Worm (Caenorhabditis elegans) whole organism, late embryonic: Measurements from ENCODE around the gene F42A8.1.
A peak's percentile ranks its signal among the peaks of the same experiment; 100 is the strongest.

Source experiments
- C08G9.2 ChIP-seq: sonication (generic microtip); optimal IDR thresholded peaks from 2 replicates; lab custom pipeline; 2016; ENCODE audit warnings: mild to moderate bottlenecking, missing genetic modification characterization, moderate library complexity, missing compliant biosample characterization
- C38D4.7 ChIP-seq: fragments of 200-800 bp; sonication (Bioruptor generic); optimal IDR thresholded peaks from 2 replicates; lab custom pipeline; 2018; ENCODE audit warnings: mild to moderate bottlenecking, missing genetic modification characterization, moderate library complexity, missing compliant biosample characterization
- F13H6.1 ChIP-seq: sonication (generic microtip); optimal IDR thresholded peaks from 2 replicates; lab custom pipeline; 2016; ENCODE audit warnings: missing genetic modification characterization, missing compliant biosample characterization
- K09A11.1 ChIP-seq: sonication (generic microtip); optimal IDR thresholded peaks from 2 replicates; lab custom pipeline; 2017; ENCODE audit warnings: antibody characterized with exemption, mild to moderate bottlenecking, missing genetic modification characterization, missing compliant biosample characterization; ENCODE audit not compliant: insufficient read depth
- T23F11.4 ChIP-seq: fragments of 200-800 bp; sonication (Bioruptor generic); optimal IDR thresholded peaks from 2 replicates; lab custom pipeline; 2018; ENCODE audit warnings: mild to moderate bottlenecking, missing genetic modification characterization, missing compliant biosample characterization
- Y22D7AL.16 ChIP-seq: sonication (generic microtip); optimal IDR thresholded peaks from 2 replicates; lab custom pipeline; 2016; ENCODE audit warnings: missing genetic modification characterization, missing compliant biosample characterization
- ahr-1 ChIP-seq: sonication (generic microtip); optimal IDR thresholded peaks from 2 replicates; lab custom pipeline; 2016; ENCODE audit warnings: missing genetic modification characterization, missing compliant biosample characterization
- ceh-14 ChIP-seq: sonication (generic microtip); optimal IDR thresholded peaks from 2 replicates; lab custom pipeline; 2016; ENCODE audit warnings: missing genotype, missing genetic modification characterization, missing compliant biosample characterization
- ceh-18 ChIP-seq: sonication (generic microtip); optimal IDR thresholded peaks from 2 replicates; lab custom pipeline; 2016; ENCODE audit warnings: missing genetic modification characterization, missing compliant biosample characterization
- ceh-19 ChIP-seq: fragments of 200-800 bp; sonication (Bioruptor generic); optimal IDR thresholded peaks from 2 replicates; lab custom pipeline; 2018; ENCODE audit warnings: mild to moderate bottlenecking, missing genetic modification characterization, missing compliant biosample characterization
- ceh-2 ChIP-seq: sonication (generic microtip); optimal IDR thresholded peaks from 2 replicates; lab custom pipeline; 2016; ENCODE audit warnings: missing genotype, missing genetic modification characterization, missing compliant biosample characterization
- ceh-22 ChIP-seq: sonication (generic microtip); optimal IDR thresholded peaks from 2 replicates; lab custom pipeline; 2017; ENCODE audit warnings: missing biosample characterization, missing genetic modification characterization
- ceh-30 ChIP-seq: fragments of 150-350 bp; optimal IDR thresholded peaks from 2 replicates; lab custom pipeline; 2014; ENCODE audit warnings: missing biosample characterization, missing genetic modification characterization
- ceh-31 ChIP-seq: sonication (generic microtip); optimal IDR thresholded peaks from 2 replicates; lab custom pipeline; 2016; ENCODE audit warnings: missing genetic modification characterization, missing compliant biosample characterization
- ceh-34 ChIP-seq: sonication (generic microtip); optimal IDR thresholded peaks from 2 replicates; lab custom pipeline; 2016; ENCODE audit warnings: mild to moderate bottlenecking, missing genetic modification characterization, missing compliant biosample characterization
- ceh-45 ChIP-seq: fragments of 200-800 bp; sonication (Bioruptor generic); IDR thresholded peaks from 2 replicates; pipeline ENCODE4 v1.3.6; 2022; ENCODE audit warnings: missing genetic modification reagents, missing genetic modification characterization, missing compliant biosample characterization
- ceh-48 ChIP-seq: sonication (generic microtip); optimal IDR thresholded peaks from 2 replicates; lab custom pipeline; 2016; ENCODE audit warnings: missing genetic modification characterization, inconsistent platforms, missing compliant biosample characterization
- ceh-9 ChIP-seq: sonication (generic microtip); optimal IDR thresholded peaks from 2 replicates; lab custom pipeline; 2016; ENCODE audit warnings: mild to moderate bottlenecking, missing genetic modification characterization, inconsistent platforms, missing compliant biosample characterization
- che-1 ChIP-seq: sonication (generic microtip); optimal IDR thresholded peaks from 2 replicates; lab custom pipeline; 2016; ENCODE audit warnings: mild to moderate bottlenecking, missing genetic modification characterization, missing compliant biosample characterization
- dmd-4 ChIP-seq: sonication (generic microtip); optimal IDR thresholded peaks from 2 replicates; lab custom pipeline; 2016; ENCODE audit warnings: borderline replicate concordance, missing genetic modification characterization, missing compliant biosample characterization
- elt-2 ChIP-seq: sonication (generic microtip); optimal IDR thresholded peaks from 2 replicates; lab custom pipeline; 2016; ENCODE audit warnings: missing genetic modification reagents, missing genetic modification characterization, missing compliant biosample characterization
- elt-4 ChIP-seq: sonication (generic microtip); optimal IDR thresholded peaks from 2 replicates; lab custom pipeline; 2016; ENCODE audit warnings: missing genetic modification characterization, missing compliant biosample characterization
- ets-4 ChIP-seq: sonication (generic microtip); optimal IDR thresholded peaks from 2 replicates; lab custom pipeline; 2016; ENCODE audit warnings: missing genetic modification characterization, missing compliant biosample characterization
- fax-1 ChIP-seq: sonication (generic microtip); optimal IDR thresholded peaks from 2 replicates; lab custom pipeline; 2016; ENCODE audit warnings: missing genotype, missing genetic modification characterization, missing compliant biosample characterization
- fkh-6 ChIP-seq: sonication (generic microtip); optimal IDR thresholded peaks from 2 replicates; lab custom pipeline; 2016; ENCODE audit warnings: missing genetic modification characterization, missing compliant biosample characterization
- gmeb-2 ChIP-seq: sonication (generic microtip); optimal IDR thresholded peaks from 2 replicates; lab custom pipeline; 2016; ENCODE audit warnings: missing genetic modification characterization, inconsistent platforms, missing compliant biosample characterization
- hlh-13 ChIP-seq: fragments of 200-800 bp; sonication (Bioruptor generic); optimal IDR thresholded peaks from 2 replicates; lab custom pipeline; 2018; ENCODE audit warnings: mild to moderate bottlenecking, missing genetic modification characterization, missing compliant biosample characterization
- hlh-15 ChIP-seq: sonication (generic microtip); optimal IDR thresholded peaks from 2 replicates; lab custom pipeline; 2016; ENCODE audit warnings: missing genetic modification characterization, missing compliant biosample characterization
- hlh-6 ChIP-seq: sonication (generic microtip); optimal IDR thresholded peaks from 2 replicates; lab custom pipeline; 2016; ENCODE audit warnings: missing genotype, missing genetic modification characterization, missing compliant biosample characterization
- lim-6 ChIP-seq: sonication (generic microtip); optimal IDR thresholded peaks from 2 replicates; lab custom pipeline; 2016; ENCODE audit warnings: missing genetic modification characterization, missing compliant biosample characterization
- lin-11 ChIP-seq: fragments of 200-800 bp; sonication (Bioruptor generic); optimal IDR thresholded peaks from 2 replicates; lab custom pipeline; 2018; ENCODE audit warnings: mild to moderate bottlenecking, missing genetic modification characterization, missing compliant biosample characterization
- mec-3 ChIP-seq: sonication (generic microtip); optimal IDR thresholded peaks from 2 replicates; lab custom pipeline; 2016; ENCODE audit warnings: borderline replicate concordance, missing genetic modification characterization, missing compliant biosample characterization
- nfya-1 ChIP-seq: sonication (generic microtip); optimal IDR thresholded peaks from 2 replicates; lab custom pipeline; 2017; ENCODE audit warnings: missing genetic modification characterization, mild to moderate bottlenecking, missing compliant biosample characterization, antibody characterized with exemption, moderate library complexity
- nhr-11 ChIP-seq: fragments of 150-350 bp; optimal IDR thresholded peaks from 2 replicates; lab custom pipeline; 2014; ENCODE audit warnings: missing biosample characterization, missing genetic modification characterization
- nhr-232 ChIP-seq: sonication (generic microtip); optimal IDR thresholded peaks from 2 replicates; lab custom pipeline; 2016; ENCODE audit warnings: missing genetic modification characterization, missing compliant biosample characterization
- npax-4 ChIP-seq: sonication (generic microtip); optimal IDR thresholded peaks from 2 replicates; lab custom pipeline; 2016; ENCODE audit warnings: missing genetic modification characterization, missing compliant biosample characterization
- pag-3 ChIP-seq: sonication (generic microtip); optimal IDR thresholded peaks from 2 replicates; lab custom pipeline; 2016; ENCODE audit warnings: missing compliant biosample characterization, missing genetic modification characterization, borderline replicate concordance
- pat-9 ChIP-seq: fragments of 200-800 bp; sonication (Bioruptor generic); optimal IDR thresholded peaks from 2 replicates; lab custom pipeline; 2018; ENCODE audit warnings: mild to moderate bottlenecking, missing genetic modification characterization, moderate library complexity, missing compliant biosample characterization
- pax-1 ChIP-seq: fragments of 150-350 bp; optimal IDR thresholded peaks from 2 replicates; lab custom pipeline; 2014; ENCODE audit warnings: missing biosample characterization, missing genetic modification characterization
- pha-2 ChIP-seq: sonication (generic microtip); optimal IDR thresholded peaks from 2 replicates; lab custom pipeline; 2017; ENCODE audit warnings: mild to moderate bottlenecking, missing genetic modification characterization, missing compliant biosample characterization
- pha-4 ChIP-seq: fragments of 150-350 bp; optimal IDR thresholded peaks from 2 replicates; lab custom pipeline; 2018; ENCODE audit warnings: missing biosample characterization, missing genetic modification reagents, missing genetic modification characterization
- pros-1 ChIP-seq: fragments of 150-350 bp; optimal IDR thresholded peaks from 2 replicates; lab custom pipeline; 2014; ENCODE audit warnings: missing biosample characterization, missing genetic modification reagents, missing genetic modification characterization
- ref-2 ChIP-seq: sonication (generic microtip); optimal IDR thresholded peaks from 2 replicates; lab custom pipeline; 2016; ENCODE audit warnings: missing genetic modification characterization, missing compliant biosample characterization
- rnt-1 ChIP-seq: sonication (generic microtip); optimal IDR thresholded peaks from 2 replicates; lab custom pipeline; 2016; ENCODE audit warnings: missing genetic modification characterization, missing compliant biosample characterization
- sdc-2 ChIP-seq: sonication (generic microtip); optimal IDR thresholded peaks from 2 replicates; lab custom pipeline; 2016; ENCODE audit warnings: missing genotype, missing genetic modification characterization, missing compliant biosample characterization
- sox-2 ChIP-seq: fragments of 200-800 bp; sonication (Bioruptor generic); IDR thresholded peaks from 2 replicates; pipeline ENCODE4 v1.3.6; 2022; ENCODE audit warnings: missing genetic modification reagents, missing genetic modification characterization, missing compliant biosample characterization
- sox-4 ChIP-seq: sonication (generic microtip); optimal IDR thresholded peaks from 2 replicates; lab custom pipeline; 2017; ENCODE audit warnings: mild to moderate bottlenecking, missing genetic modification characterization, inconsistent platforms, missing compliant biosample characterization
- syd-9 ChIP-seq: sonication (generic microtip); optimal IDR thresholded peaks from 2 replicates; lab custom pipeline; 2016; ENCODE audit warnings: mild to moderate bottlenecking, missing genetic modification characterization, moderate library complexity, missing compliant biosample characterization
- tbx-2 ChIP-seq: sonication (generic microtip); optimal IDR thresholded peaks from 2 replicates; lab custom pipeline; 2016; ENCODE audit warnings: missing genetic modification characterization, missing compliant biosample characterization
- tbx-7 ChIP-seq: sonication (generic microtip); optimal IDR thresholded peaks from 2 replicates; lab custom pipeline; 2016; ENCODE audit warnings: missing genotype, missing genetic modification characterization, missing compliant biosample characterization
- unc-55 ChIP-seq: sonication (generic microtip); optimal IDR thresholded peaks from 2 replicates; lab custom pipeline; 2017; ENCODE audit warnings: missing biosample characterization, missing genetic modification reagents, missing genetic modification characterization
- zip-5 ChIP-seq: sonication (generic microtip); optimal IDR thresholded peaks from 2 replicates; lab custom pipeline; 2016; ENCODE audit warnings: missing genetic modification characterization, missing compliant biosample characterization

F42A8.1 gene

DNA sequence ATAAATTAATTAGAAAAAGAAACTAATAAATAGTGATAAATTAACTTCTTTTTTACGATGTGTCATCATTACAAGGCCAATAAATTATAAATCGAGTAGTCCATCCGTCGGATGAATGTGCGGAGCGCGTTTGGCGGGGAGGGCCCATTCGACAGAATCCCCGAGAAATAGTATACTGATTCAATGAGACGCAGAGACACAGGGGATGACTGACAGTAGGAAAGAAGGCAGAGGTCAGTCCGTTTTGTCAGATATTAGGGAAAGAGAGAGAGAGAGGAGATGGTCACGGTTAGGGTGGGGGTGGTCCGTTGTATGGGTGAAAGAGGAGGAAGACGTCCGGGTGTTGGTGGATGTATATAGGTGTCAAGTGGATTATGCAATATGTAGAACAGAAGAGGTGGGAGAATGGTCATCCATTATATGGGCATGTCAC is 37.8 kb downstream of the F42A8.1 start (continued):
- no peak for TF ChIP-seq npax-4
- no peak for TF ChIP-seq pros-1
- TF ChIP-seq K09A11.1 (tag; lab: Kevin White, UChicago) = no peak
- no peak for TF ChIP-seq elt-4
- TF ChIP-seq ceh-31 (tag; lab: Kevin White, UChicago) = peak; percentile 63
- TF ChIP-seq pag-3 (tag; lab: Kevin White, UChicago) = no peak
- no peak for TF ChIP-seq ceh-30 (tag; lab: Kevin White, UChicago)
- TF ChIP-seq lin-11 (tag; lab: Kevin White, UChicago) = no peak
- no peak for TF ChIP-seq sox-4 (tag; lab: Kevin White, UChicago)
- no peak for TF ChIP-seq mec-3 (tag; lab: Kevin White, UChicago)
- TF ChIP-seq ceh-18 = no peak
- no peak for TF ChIP-seq T23F11.4
- no peak for TF ChIP-seq ceh-14 (tag; lab: Kevin White, UChicago)
- no peak for TF ChIP-seq hlh-13 (GFP tag; lab: Kevin White, UChicago)
- no peak for TF ChIP-seq F13H6.1 (tag; lab: Kevin White, UChicago)
- no peak for TF ChIP-seq nhr-11 (tag; lab: Kevin White, UChicago)
- no peak for TF ChIP-seq C38D4.7 (GFP tag; lab: Kevin White, UChicago)
- TF ChIP-seq sdc-2 (tag; lab: Kevin White, UChicago) = peak; percentile 39
- peak; percentile 61 for TF ChIP-seq ref-2 (tag; lab: Kevin White, UChicago)
- TF ChIP-seq pax-1 (tag; lab: Kevin White, UChicago) = no peak
- TF ChIP-seq ceh-19 = no peak
- no peak for TF ChIP-seq nhr-232 (tag; lab: Kevin White, UChicago)
- TF ChIP-seq tbx-7 (tag; lab: Kevin White, UChicago) = peak; percentile 14
- peak; percentile 90 for TF ChIP-seq tbx-2 (tag; lab: Kevin White, UChicago)
- TF ChIP-seq che-1 = no peak
- TF ChIP-seq lim-6 = no peak
- no peak for TF ChIP-seq pha-4 (tag; lab: Kevin White, UChicago)
- TF ChIP-seq pat-9 (tag; lab: Kevin White, UChicago) = no peak
- TF ChIP-seq C08G9.2 = no peak
- peak; percentile 6 for TF ChIP-seq ceh-2 (tag; lab: Kevin White, UChicago)
- no peak for TF ChIP-seq ceh-48 (tag; lab: Kevin White, UChicago)
- TF ChIP-seq Y22D7AL.16 (tag; lab: Kevin White, UChicago) = no peak
- peak; percentile 27 for TF ChIP-seq nfya-1 (tag; lab: Kevin White, UChicago)
- no peak for TF ChIP-seq hlh-15 (tag; lab: Kevin White, UChicago)
- TF ChIP-seq hlh-6 (tag; lab: Kevin White, UChicago) = no peak
- TF ChIP-seq fax-1 (tag; lab: Kevin White, UChicago) = no peak
- no peak for TF ChIP-seq gmeb-2 (tag; lab: Kevin White, UChicago)
- no peak for TF ChIP-seq ceh-45 (GFP tag; lab: Robert Waterston, UW)

DNA sequence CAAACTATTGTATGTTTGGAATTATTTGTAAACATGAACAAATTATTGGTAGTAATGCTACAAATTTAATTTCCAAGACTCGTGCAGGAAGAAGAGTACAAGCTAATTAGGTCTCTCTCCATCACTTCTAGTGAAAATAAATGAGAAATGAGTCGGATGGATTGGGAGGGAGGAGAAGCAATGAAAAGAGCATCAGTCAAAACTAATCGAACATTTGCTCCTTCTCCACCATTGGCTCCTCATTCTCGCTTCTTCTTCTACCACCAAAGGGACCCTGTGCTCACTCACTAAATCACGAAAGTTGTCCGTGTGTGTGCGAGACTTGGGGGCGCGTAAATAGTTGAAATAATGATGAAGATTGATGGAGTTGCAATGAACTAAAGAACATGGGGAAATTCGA is 39.6 kb downstream of the F42A8.1 start:
- peak; percentile 1 for TF ChIP-seq syd-9 (tag; lab: Kevin White, UChicago)
- no peak for TF ChIP-seq ceh-22 (tag; lab: Kevin White, UChicago)
- no peak for TF ChIP-seq tbx-7 (tag; lab: Kevin White, UChicago)
- no peak for TF ChIP-seq ceh-48 (tag; lab: Kevin White, UChicago)
- TF ChIP-seq C38D4.7 (GFP tag; lab: Kevin White, UChicago) = no peak
- TF ChIP-seq lim-6 = peak; percentile 0
- TF ChIP-seq rnt-1 (tag; lab: Kevin White, UChicago) = peak; percentile 56
- peak; percentile 66 for TF ChIP-seq ceh-14 (tag; lab: Kevin White, UChicago)
- peak; percentile 91 for TF ChIP-seq unc-55 (GFP tag; lab: Kevin White, UChicago)
- no peak for TF ChIP-seq fkh-6
- TF ChIP-seq ceh-34 (tag; lab: Kevin White, UChicago) = no peak
- no peak for TF ChIP-seq elt-4
- no peak for TF ChIP-seq ceh-9 (tag; lab: Kevin White, UChicago)
- TF ChIP-seq sox-4 (tag; lab: Kevin White, UChicago) = no peak
- TF ChIP-seq npax-4 = no peak
- TF ChIP-seq T23F11.4 = no peak
- no peak for TF ChIP-seq hlh-15 (tag; lab: Kevin White, UChicago)
- TF ChIP-seq zip-5 (tag; lab: Kevin White, UChicago) = no peak
- TF ChIP-seq sox-2 (GFP tag; lab: Robert Waterston, UW) = no peak
- TF ChIP-seq nfya-1 (tag; lab: Kevin White, UChicago) = peak; percentile 52
- no peak for TF ChIP-seq dmd-4 (tag; lab: Kevin White, UChicago)
- TF ChIP-seq sdc-2 (tag; lab: Kevin White, UChicago) = no peak
- TF ChIP-seq lin-11 (tag; lab: Kevin White, UChicago) = no peak
- TF ChIP-seq ahr-1 (tag; lab: Kevin White, UChicago) = no peak
- no peak for TF ChIP-seq ets-4 (tag; lab: Kevin White, UChicago)
- no peak for TF ChIP-seq elt-2
- no peak for TF ChIP-seq pha-2
